Fruit fly (Drosophila melanogaster) S2 (cell line): Measurements from ENCODE around the gene CG32240.

Experiments
- CG8478 ChIP-seq: fragments of >200 bp; optimal IDR thresholded peaks from 2 replicates; lab custom pipeline; 2018
- CTCF ChIP-seq, 2 experiments: fragments of >200 bp; optimal IDR thresholded peaks; 2 replicates each; lab custom pipeline; 2018

CG32240 gene

DNA sequence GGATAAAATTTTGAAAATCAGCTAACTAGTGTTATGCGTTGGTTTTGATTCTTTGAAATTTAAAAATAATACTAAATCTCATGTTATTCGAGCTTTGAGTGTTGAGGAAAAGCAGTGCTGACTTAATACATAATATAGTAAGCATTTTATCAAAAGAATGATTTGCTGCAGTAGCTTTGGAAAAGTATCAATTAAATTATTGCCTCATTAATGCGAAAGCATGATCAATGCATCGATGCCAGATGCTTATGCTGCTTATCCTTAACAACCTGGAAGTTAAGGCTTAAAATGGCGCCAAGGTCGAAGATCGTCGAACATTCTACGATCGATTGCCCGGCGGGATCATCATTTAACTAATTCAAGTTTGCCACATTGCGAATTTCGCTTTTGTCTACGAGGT is at the start of gene CG32240:
CG32240 (minus strand) TSS at position 101 of the 400 bp plus-strand sequence.
- TF ChIP-seq CTCF (optimal IDR thresholded peaks at IDR 0.05; lab: Kevin White, UChicago), result no peak

- TF ChIP-seq CG8478 (lab: Kevin White, UChicago) (no peak), CTCF (optimal IDR thresholded peaks at IDR 0.05; lab: Kevin White, UChicago) (no peak)
Observed at dm6 chr3L:4430331-4430730, 48.9 kb upstream of the CG32240 start.

DNA sequence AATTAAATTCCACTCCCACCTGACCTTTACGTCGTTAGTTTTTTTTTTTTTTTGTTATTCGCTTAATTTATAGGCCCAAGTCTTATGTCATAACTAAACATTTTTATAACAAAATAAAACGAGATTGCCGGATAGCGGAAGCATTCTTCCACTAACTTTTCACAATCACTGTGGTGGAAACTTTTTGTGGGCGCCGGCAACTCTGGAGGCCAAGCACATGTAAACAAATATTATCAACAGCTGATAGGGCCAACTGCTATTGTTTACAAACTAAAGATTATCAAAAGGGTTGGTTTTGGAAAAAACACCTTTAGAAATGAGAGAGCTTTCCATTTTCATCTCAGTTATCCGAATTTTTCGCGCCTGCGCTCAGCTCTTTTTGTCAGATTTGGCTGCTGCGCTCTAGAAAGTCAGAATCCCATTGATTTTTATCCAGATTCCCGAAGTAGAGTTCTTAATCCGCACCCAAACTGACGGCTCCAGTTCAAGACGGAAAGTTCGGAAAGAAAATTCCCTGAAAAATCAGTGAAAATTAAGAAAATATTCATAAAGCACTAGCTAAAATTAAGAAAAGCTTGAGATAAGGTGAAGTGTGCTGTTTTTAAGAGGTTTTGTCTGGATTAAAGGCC is 47.6 kb upstream of the CG32240 start, which contains the start of gene nAChRbeta1:
nAChRbeta1 (plus strand) TSS at position 432 of the 629 bp plus-strand sequence.
- TF ChIP-seq CG8478 (lab: Kevin White, UChicago) (no peak), CTCF (optimal IDR thresholded peaks at IDR 0.05; lab: Kevin White, UChicago) (no peak)

- TF ChIP-seq CG8478 (lab: Kevin White, UChicago) (no peak), CTCF (optimal IDR thresholded peaks at IDR 0.05; lab: Kevin White, UChicago) (no peak)
Observed at dm6 chr3L:4426581-4426980, 45.2 kb upstream of the CG32240 start.

dm6 chr3L:4421362-4421761 is 39.9 kb upstream of the CG32240 start, which contains the start of gene CG15020:
Gene CG15020 (plus strand): TSS chr3L:4421662.
- no peak for TF ChIP-seq CTCF (optimal IDR thresholded peaks at IDR 0.05; lab: Kevin White, UChicago)
- TF ChIP-seq CG8478 (lab: Kevin White, UChicago), result no peak

DNA sequence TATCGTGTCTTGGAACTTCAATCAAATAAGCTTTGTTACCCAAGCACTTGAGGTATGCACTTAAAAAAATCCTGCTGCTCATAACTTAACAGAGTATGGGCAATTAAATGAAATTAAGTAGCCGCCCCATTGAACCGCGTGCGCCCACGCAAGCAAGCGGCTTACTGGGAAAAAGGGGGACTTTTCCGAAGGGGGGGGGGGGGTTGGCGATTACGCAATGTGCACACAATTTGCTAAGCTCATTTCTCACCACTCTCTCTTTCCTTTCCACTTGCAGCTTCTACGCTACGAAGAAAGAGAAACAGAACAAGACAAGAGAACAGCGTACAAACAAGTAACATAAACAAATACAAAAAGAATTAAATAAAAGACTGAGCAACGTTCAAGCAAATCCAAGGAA is 36.1 kb upstream of the CG32240 start:
- TF ChIP-seq CTCF (optimal IDR thresholded peaks at IDR 0.05; lab: Kevin White, UChicago), result no peak
- TF ChIP-seq CG8478 (lab: Kevin White, UChicago), result no peak

DNA sequence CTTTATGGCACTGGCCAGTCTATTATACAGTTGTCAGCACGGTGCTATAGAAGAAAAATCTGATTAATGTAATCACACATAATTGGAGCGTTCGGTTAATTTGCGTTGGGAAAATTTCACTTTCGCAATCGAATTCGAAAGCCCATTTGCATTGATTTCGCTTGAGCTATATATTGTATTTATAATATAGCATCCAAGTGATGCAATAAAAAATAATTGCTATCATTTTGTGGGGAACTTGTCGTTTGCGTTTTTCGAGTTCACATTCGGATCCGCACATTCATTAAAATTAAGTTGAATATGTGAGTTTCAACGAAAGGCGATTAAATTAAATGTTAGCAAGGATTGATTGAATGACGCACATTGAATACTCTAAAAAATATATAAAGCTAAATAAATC is 35.6 kb upstream of the CG32240 start:
- TF ChIP-seq CTCF (optimal IDR thresholded peaks at IDR 0.05; lab: Kevin White, UChicago) (no peak), CG8478 (lab: Kevin White, UChicago) (no peak)

DNA sequence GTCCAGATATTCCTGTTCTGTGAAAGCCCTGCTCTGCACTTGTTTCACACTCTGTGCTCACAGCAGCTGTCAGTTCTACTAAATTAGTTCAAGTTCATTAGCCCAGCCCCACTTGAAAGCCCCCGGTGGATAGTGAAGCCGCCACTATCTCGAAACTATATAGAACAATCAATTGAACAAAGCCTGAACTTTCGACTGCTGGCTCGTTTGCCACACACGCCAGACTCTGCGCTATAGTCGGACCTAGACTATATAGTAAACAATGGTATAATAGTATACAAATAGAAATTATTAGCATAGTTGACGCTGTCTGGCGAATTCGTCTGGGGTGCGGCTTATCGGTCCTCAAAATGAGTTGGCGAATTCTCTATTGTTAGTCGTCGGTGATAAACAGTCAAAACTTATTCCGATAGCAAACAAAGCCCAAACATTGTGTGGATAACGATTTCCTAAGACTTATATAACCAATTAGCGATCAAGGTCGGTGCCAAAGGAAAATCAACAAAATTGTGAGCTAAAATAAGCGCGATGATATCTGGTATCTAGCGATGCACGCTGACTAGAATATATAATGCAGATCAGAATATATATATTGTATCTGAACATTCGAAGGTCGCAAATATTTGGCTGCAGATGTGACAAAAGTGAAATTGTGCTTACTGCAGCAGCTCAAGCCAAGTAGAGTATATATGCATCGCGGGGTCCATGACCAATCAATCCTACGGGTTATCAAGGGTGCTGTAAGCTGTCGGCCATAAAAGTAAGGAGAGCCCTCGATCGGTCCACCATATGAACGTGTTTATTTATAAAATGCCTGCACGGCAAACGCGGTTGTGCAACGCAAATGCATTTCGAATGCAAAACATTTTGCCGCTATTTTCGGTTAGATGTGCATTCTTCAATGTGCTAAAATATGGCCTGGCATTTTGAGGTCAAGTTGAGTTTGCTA is 34.2 kb upstream of the CG32240 start:
- TF ChIP-seq CTCF (optimal IDR thresholded peaks at IDR 0.05; lab: Kevin White, UChicago), result no peak
- no peak for TF ChIP-seq CG8478 (lab: Kevin White, UChicago)

DNA sequence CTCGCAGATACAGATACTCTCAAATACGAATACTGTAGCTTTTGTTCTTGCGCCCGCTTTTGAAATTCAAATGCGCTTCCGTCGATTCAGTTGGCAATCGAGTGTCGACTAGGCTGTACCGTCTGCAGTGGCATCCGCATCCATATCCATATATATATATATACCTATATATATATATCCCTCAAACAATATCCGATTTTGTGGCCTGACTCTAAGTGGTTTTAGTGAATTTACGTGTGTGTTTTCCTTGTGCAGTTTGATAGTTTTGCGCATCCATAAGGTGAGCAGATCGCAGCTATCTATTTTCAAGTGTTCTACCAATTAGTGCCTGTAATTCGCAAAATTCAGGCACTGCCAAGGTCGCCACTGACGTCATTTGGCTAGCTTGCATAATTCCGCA is 33.1 kb upstream of the CG32240 start:
- TF ChIP-seq CG8478 (lab: Kevin White, UChicago) (no peak), CTCF (optimal IDR thresholded peaks at IDR 0.05; lab: Kevin White, UChicago) (no peak)

DNA sequence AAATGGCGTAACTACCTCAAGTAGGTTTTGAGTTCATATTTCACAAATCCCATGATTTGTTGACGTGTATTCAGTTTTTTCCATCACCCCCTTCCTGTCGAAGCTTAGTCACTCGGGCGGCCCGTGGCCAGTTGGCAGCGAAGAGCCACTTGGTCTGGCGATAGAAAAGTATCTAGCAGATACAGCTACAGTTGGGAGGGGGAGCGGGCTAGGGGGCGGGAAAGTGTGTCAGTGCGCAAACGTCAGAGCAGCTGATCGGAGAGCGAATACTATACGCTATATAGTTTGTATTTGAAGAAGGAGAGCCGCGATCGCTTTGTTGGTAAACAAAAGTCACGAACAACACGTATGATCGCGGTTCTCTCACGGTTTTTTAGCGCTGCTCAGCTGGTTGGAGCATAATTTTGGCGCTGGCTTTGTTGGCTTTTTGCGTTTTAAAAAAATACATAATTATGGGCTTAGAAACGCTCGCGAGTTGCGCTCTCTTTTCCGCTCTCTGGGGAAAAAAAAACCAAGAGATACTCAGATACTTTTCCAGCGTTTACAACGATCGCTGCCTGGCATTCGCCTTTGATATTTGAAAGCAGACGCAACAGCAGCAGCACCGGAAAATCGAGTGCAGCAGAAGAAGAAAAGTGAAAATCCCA is 32.5 kb upstream of the CG32240 start:
- no peak for TF ChIP-seq CTCF (optimal IDR thresholded peaks at IDR 0.05; lab: Kevin White, UChicago)
- TF ChIP-seq CG8478 (lab: Kevin White, UChicago), result no peak

DNA sequence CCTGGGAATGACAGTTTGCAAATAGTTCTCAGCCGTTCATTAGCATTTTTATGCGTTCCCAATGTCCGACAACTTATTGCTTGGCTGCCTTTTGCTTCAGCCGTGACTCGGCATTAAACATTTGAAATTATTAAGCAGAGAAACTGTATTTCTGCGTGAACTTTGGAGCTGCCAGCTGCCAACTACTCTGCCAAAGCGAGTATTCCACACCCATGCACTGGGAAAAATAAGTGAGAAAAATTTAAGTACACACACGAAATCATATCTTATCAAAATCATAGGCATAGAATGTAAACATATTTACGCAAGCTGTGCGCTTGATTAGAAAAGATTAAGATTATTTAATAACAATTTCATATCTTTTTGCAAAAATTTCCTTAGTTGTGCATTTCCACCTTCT is 31.5 kb upstream of the CG32240 start:
- no peak for TF ChIP-seq CG8478 (lab: Kevin White, UChicago)
- TF ChIP-seq CTCF (optimal IDR thresholded peaks at IDR 0.05; lab: Kevin White, UChicago), result no peak

DNA sequence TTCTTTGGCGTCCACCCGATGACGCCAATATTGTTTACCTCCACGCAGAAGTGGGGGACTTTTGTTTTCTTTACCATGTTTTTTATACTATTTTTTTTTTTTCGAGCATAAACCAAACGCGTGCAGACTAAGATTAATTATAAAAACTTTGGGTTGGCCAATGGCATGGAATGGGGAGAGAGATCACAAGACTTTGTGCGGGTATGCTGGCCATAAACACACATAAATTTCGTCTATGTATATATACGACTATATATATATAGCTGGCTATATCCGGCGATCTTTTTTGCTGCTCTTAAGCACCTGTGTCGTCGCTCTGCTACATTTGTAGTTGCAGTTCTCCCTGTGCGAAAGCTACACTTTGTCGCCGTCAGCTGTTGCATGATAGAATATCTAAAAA is 30.5 kb upstream of the CG32240 start:
- no peak for TF ChIP-seq CTCF (optimal IDR thresholded peaks at IDR 0.05; lab: Kevin White, UChicago)
- no peak for TF ChIP-seq CG8478 (lab: Kevin White, UChicago)

dm6 chr3L:4411025-4411873 is 29.8 kb upstream of the CG32240 start:
- no peak for TF ChIP-seq CTCF (optimal IDR thresholded peaks at IDR 0.05; lab: Kevin White, UChicago)
- TF ChIP-seq CG8478 (lab: Kevin White, UChicago), result no peak
